Worm (Caenorhabditis elegans) whole organism, early embryonic: Measurements from ENCODE around the gene Y82E9BR.10.

Experiments used
- ama-1 ChIP-seq: fragments of 150-350 bp; optimal IDR thresholded peaks from 2 replicates; lab custom pipeline; 2014
- ceh-36 ChIP-seq: sonication (generic microtip); optimal IDR thresholded peaks from 2 replicates; lab custom pipeline; 2016; ENCODE audit warnings: missing genetic modification characterization, inconsistent platforms, missing compliant biosample characterization
- flt-1 ChIP-seq: fragments of 200-800 bp; sonication (Bioruptor generic); IDR thresholded peaks from 2 replicates; pipeline ENCODE4 v1.3.6; 2022; ENCODE audit warnings: missing genetic modification characterization, missing compliant biosample characterization
- hmg-4 ChIP-seq: fragments of 200-800 bp; sonication (Bioruptor generic); optimal IDR thresholded peaks from 2 replicates; lab custom pipeline; 2018; ENCODE audit warnings: mild to moderate bottlenecking, missing genetic modification characterization, missing compliant biosample characterization
- hnd-1 ChIP-seq: sonication (generic microtip); optimal IDR thresholded peaks from 2 replicates; lab custom pipeline; 2016; ENCODE audit warnings: missing genetic modification characterization, missing compliant biosample characterization
- scrt-1 ChIP-seq: fragments of 200-800 bp; sonication (Bioruptor generic); IDR thresholded peaks from 2 replicates; pipeline ENCODE4 v1.3.6; 2022; ENCODE audit warnings: missing genetic modification characterization, missing compliant biosample characterization
- tbx-11 ChIP-seq: fragments of 200-800 bp; sonication (Bioruptor generic); IDR thresholded peaks from 2 replicates; pipeline ENCODE4 v1.3.6; 2022; ENCODE audit warnings: missing genetic modification characterization, missing compliant biosample characterization

ce11 chrIII:1340240-1340639 lies 35.2 kb downstream of the Y82E9BR.10 start, which contains the start of gene fbxa-5:
- no peak for TF ChIP-seq ama-1 (lab: Kevin White, UChicago)
- no peak for TF ChIP-seq scrt-1 (GFP tag; lab: Robert Waterston, UW)
- no peak for TF ChIP-seq tbx-11
- no peak for TF ChIP-seq hmg-4 (GFP tag; lab: Kevin White, UChicago)
- no peak for TF ChIP-seq flt-1 (GFP tag; lab: Robert Waterston, UW)
- no peak for TF ChIP-seq ceh-36 (tag; lab: Kevin White, UChicago)
- TF ChIP-seq hnd-1 (tag; lab: Kevin White, UChicago): no peak
